Worm (Caenorhabditis elegans): ENCODE data around the gene F45E4.5.
"Not testable (repeated sequence)": the region's sequence is repeated elsewhere in the genome, so short reads cannot be mapped to it uniquely, and the experiment has no call there.

The F45E4.5 gene

ce11 chrIV:7634578-7634977 lies 5.7 kb upstream of the F45E4.5 start, which contains the start of gene warf-1:
Gene warf-1 (plus strand): TSS chrIV:7634786.
- not testable (repeated sequence) for TF ChIP-seq him-1, dao-5, W03F9.2 (tag; optimal IDR thresholded peaks at IDR 0.05)

DNA sequence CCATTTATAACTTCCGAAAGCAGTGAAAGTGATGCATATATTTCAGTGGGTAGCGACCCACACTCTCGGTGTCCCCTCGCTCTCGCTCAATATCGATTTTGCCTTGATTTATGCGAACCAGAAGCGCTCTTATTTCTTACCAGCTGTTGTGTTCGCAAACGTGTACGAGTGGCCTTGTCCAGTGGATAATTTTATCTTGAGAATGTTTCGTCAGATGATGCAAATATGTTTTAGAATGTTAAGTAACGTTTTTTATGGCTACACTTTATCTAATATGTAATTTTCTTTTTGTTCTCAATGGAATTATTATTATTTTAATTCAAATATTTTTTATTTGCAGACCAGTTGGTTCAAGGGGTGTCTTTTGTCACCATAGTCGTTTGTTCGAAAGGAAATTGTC lies 4.2 kb upstream of the F45E4.5 start, which contains the start of gene plp-1:
Gene plp-1, plus strand, starts transcription at position 341 of the 400 bp plus-strand sequence.
- TF ChIP-seq dao-5 (tag; optimal IDR thresholded peaks at IDR 0.05): no peak
- no peak for TF ChIP-seq him-1 (tag; optimal IDR thresholded peaks at IDR 0.05)
- no peak for TF ChIP-seq W03F9.2 (tag; optimal IDR thresholded peaks at IDR 0.05)

DNA sequence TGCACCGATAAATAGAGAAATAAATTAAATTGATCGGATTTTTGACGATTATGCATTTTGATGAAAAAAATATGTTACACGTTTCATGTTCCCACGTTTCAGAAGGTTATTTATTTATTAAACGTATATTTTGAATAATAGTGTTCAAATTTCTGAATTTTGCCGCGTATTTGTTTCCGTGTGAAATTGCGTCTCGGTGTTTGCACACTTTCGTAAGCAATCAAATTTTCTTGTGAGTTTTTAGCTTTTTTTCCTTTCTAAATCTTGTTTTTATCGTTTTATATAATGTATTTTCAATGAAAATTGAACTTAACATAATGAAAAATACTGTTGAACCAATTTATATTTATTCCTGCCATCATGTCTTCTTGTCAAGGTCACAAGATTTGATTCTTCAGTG lies 3.7 kb upstream of the F45E4.5 start, which contains the start of gene F45E4.6:
Gene F45E4.6, minus strand, starts transcription at position 14 of the 400 bp plus-strand sequence.
- TF ChIP-seq him-1 (tag; optimal IDR thresholded peaks at IDR 0.05): no peak
- TF ChIP-seq W03F9.2 (tag; optimal IDR thresholded peaks at IDR 0.05): peak; percentile 65
- TF ChIP-seq dao-5 (tag; optimal IDR thresholded peaks at IDR 0.05): no peak

- peak; percentile 66 for TF ChIP-seq him-1 (tag; optimal IDR thresholded peaks at IDR 0.05)
- TF ChIP-seq W03F9.2 (tag; optimal IDR thresholded peaks at IDR 0.05): no peak
Observed at ce11 chrIV:7623868-7624267, 5.0 kb downstream of the F45E4.5 start.

DNA sequence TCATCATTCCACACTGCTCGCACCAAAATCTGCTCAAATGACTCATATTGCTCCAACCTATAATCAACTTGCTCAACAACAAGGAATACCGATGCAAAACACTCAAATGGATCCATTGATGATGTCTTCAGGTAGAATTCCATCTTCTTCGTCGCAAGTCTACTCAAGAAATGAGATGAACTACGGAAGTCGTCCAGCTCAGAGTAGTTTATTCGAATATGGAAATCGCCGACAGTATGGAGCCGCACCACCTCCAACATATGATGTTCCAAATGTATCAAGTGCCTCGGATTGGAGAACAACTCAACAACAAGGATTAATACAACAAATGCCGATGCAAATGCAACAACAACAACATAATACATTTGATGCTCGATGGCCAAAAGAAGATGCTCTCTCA lies 5.8 kb downstream of the F45E4.5 start:
- TF ChIP-seq him-1 (tag; optimal IDR thresholded peaks at IDR 0.05) (no peak), W03F9.2 (tag; optimal IDR thresholded peaks at IDR 0.05) (no peak)

ce11 chrIV:7620450-7620849 lies 8.4 kb downstream of the F45E4.5 start:
- TF ChIP-seq W03F9.2 (tag; optimal IDR thresholded peaks at IDR 0.05) (no peak), him-1 (tag; optimal IDR thresholded peaks at IDR 0.05) (no peak), dao-5 (tag; optimal IDR thresholded peaks at IDR 0.05) (no peak)

- TF ChIP-seq him-1 (tag; optimal IDR thresholded peaks at IDR 0.05) (peak; percentile 65), dao-5 (tag; optimal IDR thresholded peaks at IDR 0.05) (no peak)
Observed at ce11 chrIV:7619261-7619660, 9.6 kb downstream of the F45E4.5 start.

- TF ChIP-seq W03F9.2 (tag; optimal IDR thresholded peaks at IDR 0.05): no peak
- no peak for TF ChIP-seq dao-5 (tag; optimal IDR thresholded peaks at IDR 0.05)
- TF ChIP-seq him-1 (tag; optimal IDR thresholded peaks at IDR 0.05): no peak
Observed at ce11 chrIV:7612523-7612922, 16.3 kb downstream of the F45E4.5 start.

- no peak for TF ChIP-seq W03F9.2 (tag; optimal IDR thresholded peaks at IDR 0.05)
- peak; percentile 34 for TF ChIP-seq him-1 (tag; optimal IDR thresholded peaks at IDR 0.05)
Observed at ce11 chrIV:7611396-7611795, 17.4 kb downstream of the F45E4.5 start.

- no peak for TF ChIP-seq W03F9.2 (tag; optimal IDR thresholded peaks at IDR 0.05)
- TF ChIP-seq him-1 (tag; optimal IDR thresholded peaks at IDR 0.05): no peak
- TF ChIP-seq dao-5 (tag; optimal IDR thresholded peaks at IDR 0.05): no peak
Observed at ce11 chrIV:7608111-7608510, 20.7 kb downstream of the F45E4.5 start.

DNA sequence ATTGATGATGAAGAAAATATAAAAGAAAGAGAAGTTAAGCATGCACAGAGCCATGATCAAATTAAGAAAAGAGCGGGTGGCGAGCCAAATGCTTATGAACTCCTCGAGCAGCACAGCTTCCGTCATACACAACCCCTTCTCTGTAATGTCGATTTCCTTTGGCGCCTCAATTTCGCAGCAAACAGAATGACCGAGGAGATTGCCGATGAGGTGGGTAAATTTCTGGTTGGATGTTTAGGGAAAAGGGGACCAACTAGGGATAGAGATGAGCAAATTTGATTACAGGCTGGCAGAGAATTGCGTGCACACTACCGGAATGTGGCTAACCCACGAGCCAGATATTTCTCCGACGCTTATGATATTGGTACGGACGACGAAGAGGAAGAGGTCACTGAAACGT lies 23.4 kb downstream of the F45E4.5 start:
- no peak for TF ChIP-seq dao-5 (tag; optimal IDR thresholded peaks at IDR 0.05)
- TF ChIP-seq W03F9.2 (tag; optimal IDR thresholded peaks at IDR 0.05): no peak
- no peak for TF ChIP-seq him-1 (tag; optimal IDR thresholded peaks at IDR 0.05)

DNA sequence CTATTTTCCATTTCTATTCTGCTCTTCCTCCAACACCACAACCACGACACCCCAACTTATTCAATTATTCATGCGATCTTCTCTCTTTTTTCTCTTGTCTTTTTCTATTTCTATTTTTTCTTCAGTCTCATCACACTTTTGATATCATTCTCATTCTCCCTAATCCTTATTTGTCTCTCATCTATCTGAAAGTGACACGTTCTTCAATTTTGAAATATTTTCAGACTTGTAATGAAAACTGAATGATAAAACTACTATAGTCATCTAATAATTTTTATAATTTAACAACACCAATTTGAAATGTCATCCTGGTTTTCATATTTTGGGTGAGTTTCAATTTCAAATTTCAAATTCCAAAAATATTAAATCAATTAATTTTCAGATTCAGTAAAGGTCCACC lies 40.2 kb downstream of the F45E4.5 start, which contains the start of gene cla-1:
Gene cla-1, plus strand, starts transcription at position 301 of the 400 bp plus-strand sequence.
- TF ChIP-seq dao-5 (tag; optimal IDR thresholded peaks at IDR 0.05) (no peak), him-1 (tag; optimal IDR thresholded peaks at IDR 0.05) (no peak), W03F9.2 (tag; optimal IDR thresholded peaks at IDR 0.05) (no peak)

ce11 chrIV:7586972-7587371 lies 41.9 kb downstream of the F45E4.5 start:
- TF ChIP-seq him-1 (tag; optimal IDR thresholded peaks at IDR 0.05) (no peak), dao-5 (tag; optimal IDR thresholded peaks at IDR 0.05) (no peak), W03F9.2 (tag; optimal IDR thresholded peaks at IDR 0.05) (no peak)

DNA sequence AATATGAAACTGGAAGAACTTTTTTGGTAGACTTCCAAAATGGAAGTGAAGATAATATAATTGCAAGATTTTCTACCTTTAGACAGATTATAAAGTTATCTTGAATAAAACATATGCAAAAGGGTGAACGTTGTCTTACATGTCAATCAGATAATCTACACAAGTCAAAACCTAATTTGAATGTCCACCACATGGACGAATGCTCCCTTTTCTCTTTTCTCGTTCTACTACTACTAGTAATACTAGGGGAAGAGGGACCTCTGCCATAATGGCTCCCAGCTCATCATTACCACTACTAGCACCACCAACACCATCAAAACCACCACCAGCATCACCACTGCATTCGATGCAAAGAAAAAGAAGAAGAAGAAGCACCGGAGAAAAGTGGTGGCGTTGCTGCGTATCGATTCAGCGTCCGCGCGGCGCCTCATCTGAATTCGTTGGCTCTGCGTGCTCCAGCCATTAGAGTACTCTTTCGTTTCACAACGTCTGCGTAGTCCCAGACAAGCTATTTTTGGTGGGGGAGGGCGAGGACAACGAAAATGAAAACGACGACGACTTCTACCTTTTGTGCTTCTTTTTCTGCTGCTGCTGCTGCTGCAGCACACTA lies 43.5 kb downstream of the F45E4.5 start:
- no peak for TF ChIP-seq W03F9.2 (tag; optimal IDR thresholded peaks at IDR 0.05)
- TF ChIP-seq him-1 (tag; optimal IDR thresholded peaks at IDR 0.05): peak; percentile 14
- no peak for TF ChIP-seq dao-5 (tag; optimal IDR thresholded peaks at IDR 0.05)

- TF ChIP-seq W03F9.2 (tag; optimal IDR thresholded peaks at IDR 0.05) (peak; percentile 95), him-1 (tag; optimal IDR thresholded peaks at IDR 0.05) (no peak)
Observed at ce11 chrIV:7580062-7580614, 48.7 kb downstream of the F45E4.5 start, which contains the start of the genes cec-5 and nol-10. Gene cec-5 (minus strand): TSS chrIV:7580112. Gene nol-10 (plus strand): TSS chrIV:7580597.
